Worm (Caenorhabditis elegans): ENCODE measurements around the gene F07B10.4.
A peak's percentile ranks its signal among the peaks of the same experiment; 100 is the strongest.

F07B10.4 gene

DNA sequence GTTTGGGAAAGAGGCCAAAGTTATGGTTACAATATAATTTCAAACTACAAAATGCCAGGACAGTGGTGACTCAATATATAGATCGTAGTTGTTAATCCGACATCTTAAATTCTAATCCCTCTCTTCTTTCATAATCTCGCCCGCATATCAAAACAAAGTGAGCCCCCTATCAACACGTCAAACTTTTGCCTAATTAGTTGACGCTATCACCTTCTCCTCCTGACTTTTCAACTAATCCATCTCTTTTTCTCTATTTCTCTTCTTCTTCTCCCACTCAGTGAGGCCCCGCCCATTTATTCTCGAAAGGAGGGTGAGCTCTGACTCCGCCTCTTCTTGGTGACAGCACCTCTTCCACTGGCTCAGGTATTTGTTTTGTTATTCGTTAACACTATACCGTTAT lies 51.6 kb downstream of the F07B10.4 start:
- TF ChIP-seq unc-62 (GFP tag; optimal IDR thresholded peaks at IDR 0.05 in 1 of 2): peak in 1 of 2 experiments; percentile 44
- no peak for TF ChIP-seq unc-62 (tag; optimal IDR thresholded peaks at IDR 0.05)
- no peak for TF ChIP-seq snpc-1.2 (GFP tag; IDR thresholded peaks at IDR 0.05)
